Worm (Caenorhabditis elegans): ENCODE data around the gene srg-48.

The srg-48 gene

ce11 chrIV:7083382-7083784, 11.2 kb downstream of the srg-48 start, which contains the start of gene Y43B11AR.3 (continued):
- TF ChIP-seq nhr-179 (tag; optimal IDR thresholded peaks at IDR 0.05) (no peak), hrde-1 (tag; optimal IDR thresholded peaks at IDR 0.05; ENCODE audit: borderline replicate concordance) (peak; percentile 98), ztf-22 (GFP tag; optimal IDR thresholded peaks at IDR 0.05) (no peak), nhr-80 (tag; optimal IDR thresholded peaks at IDR 0.05) (no peak), hsf-1 (GFP tag; IDR thresholded peaks at IDR 0.05) (peak; percentile 88)

ce11 chrIV:7083976-7084375, 11.8 kb downstream of the srg-48 start:
- TF ChIP-seq Y56A3A.18 (GFP tag; IDR thresholded peaks at IDR 0.05) (0 out of 2 replicates have a peak, but pooled peaks have one; percentile 52), Y79H2A.3 (GFP tag; conservative IDR thresholded peaks at IDR 0.05) (no peak), sea-2 (GFP tag; IDR thresholded peaks at IDR 0.05) (no peak), bed-1 (GFP tag; IDR thresholded peaks at IDR 0.05) (no peak), hlh-26 (GFP tag; conservative IDR thresholded peaks at IDR 0.05) (no peak)

ce11 chrIV:7084632-7085160, 12.5 kb downstream of the srg-48 start, which contains the start of gene rps-4:
Gene rps-4 (minus strand): TSS chrIV:7084682.
- TF ChIP-seq dpl-1 (GFP tag; optimal IDR thresholded peaks at IDR 0.05) (peak; percentile 47), efl-1 (GFP tag; optimal IDR thresholded peaks at IDR 0.05) (peak; percentile 52), D2030.7 (GFP tag; IDR thresholded peaks at IDR 0.05) (peak; percentile 64), mel-28 (tag; optimal IDR thresholded peaks at IDR 0.05; ENCODE audit: borderline replicate concordance) (no peak), somi-1 (GFP tag; optimal IDR thresholded peaks at IDR 0.05) (peak; percentile 24), nhr-90 (tag; optimal IDR thresholded peaks at IDR 0.05) (no peak), hrde-1 (tag; optimal IDR thresholded peaks at IDR 0.05; ENCODE audit: borderline replicate concordance) (peak; percentile 45), madf-3 (GFP tag; IDR thresholded peaks at IDR 0.05) (peak; percentile 37; the same call in 1 of the 2 replicates), let-607 (tag; optimal IDR thresholded peaks at IDR 0.05) (peak; percentile 52 to 90), cebp-2 (GFP tag; IDR thresholded peaks at IDR 0.05) (no peak), ztf-28 (GFP tag; IDR thresholded peaks at IDR 0.05) (no peak), madf-10 (tag; optimal IDR thresholded peaks at IDR 0.05) (peak; percentile 58), snpc-1.3 (tag; optimal IDR thresholded peaks at IDR 0.05; ENCODE audit: insufficient read depth) (peak; percentile 81), hlh-26 (GFP tag; conservative IDR thresholded peaks at IDR 0.05) (no peak), tbx-9 (tag; optimal IDR thresholded peaks at IDR 0.05; ENCODE audit: borderline replicate concordance) (no peak), ccch-3 (GFP tag; optimal IDR thresholded peaks at IDR 0.05) (no peak), chd-7 (tag; optimal IDR thresholded peaks at IDR 0.05) (no peak), zim-3 (tag; optimal IDR thresholded peaks at IDR 0.05) (no peak), tbp1 (GFP tag; optimal IDR thresholded peaks at IDR 0.05) (peak; percentile 66), sea-2 (GFP tag; IDR thresholded peaks at IDR 0.05) (no peak), fkh-3 (tag; optimal IDR thresholded peaks at IDR 0.05) (no peak), aptf-3 (GFP tag; IDR thresholded peaks at IDR 0.05) (no peak), ztf-3 (GFP tag; optimal IDR thresholded peaks at IDR 0.05) (no peak), him-1 (tag; optimal IDR thresholded peaks at IDR 0.05) (peak; percentile 43), nhr-120 (GFP tag; IDR thresholded peaks at IDR 0.05) (no peak), K12H6.12 (tag; optimal IDR thresholded peaks at IDR 0.05) (peak; percentile 61), Y56A3A.18 (GFP tag; IDR thresholded peaks at IDR 0.05) (no peak), madf-8 (GFP tag; conservative IDR thresholded peaks at IDR 0.05) (peak; percentile 54), ceh-79 (tag; optimal IDR thresholded peaks at IDR 0.05) (no peak), nfya-1 (tag; optimal IDR thresholded peaks at IDR 0.05; ENCODE audit: borderline replicate concordance, insufficient read depth) (no peak), bed-2 (GFP tag; IDR thresholded peaks at IDR 0.05) (no peak), nfyb-1 (GFP tag; IDR thresholded peaks at IDR 0.05) (peak; percentile 82), cebp-1 (GFP tag; IDR thresholded peaks at IDR 0.05) (no peak), cebp-1 (tag; optimal IDR thresholded peaks at IDR 0.05) (peak; percentile 77), aptf-2 (GFP tag; conservative IDR thresholded peaks at IDR 0.05) (no peak), attf-6 (GFP tag; IDR thresholded peaks at IDR 0.05) (no peak), ekl-4 (GFP tag; IDR thresholded peaks at IDR 0.05) (peak; percentile 24; the same call in 1 of the 2 replicates), repo-1 (tag; optimal IDR thresholded peaks at IDR 0.05) (no peak), ceh-40 (GFP tag; IDR thresholded peaks at IDR 0.05) (no peak)

Data from whole organism, young adult.